Fruit fly (Drosophila melanogaster): ENCODE data around the gene CG7968.

CG7968 gene

dm6 chr2L:13820948-13821347 lies 28.3 kb upstream of the CG7968 start, which contains the start of gene b:
b (plus strand) TSS chr2L:13821248.
- TF ChIP-seq rn (GFP tag; IDR thresholded peaks at IDR 0.05) (no peak), fd96Ca (GFP tag; IDR thresholded peaks at IDR 0.05) (no peak), D1 (tag; optimal IDR thresholded peaks at IDR 0.05) (no peak), CG10348 (GFP tag; IDR thresholded peaks at IDR 0.05) (no peak), CG32121 (GFP tag; IDR thresholded peaks at IDR 0.05) (no peak), CG8159 (tag; optimal IDR thresholded peaks at IDR 0.05) (no peak), Snoo (tag; optimal IDR thresholded peaks at IDR 0.05) (no peak), CG8301 (tag; optimal IDR thresholded peaks at IDR 0.05) (no peak), gl (tag; optimal IDR thresholded peaks at IDR 0.05) (no peak), CG13204 (GFP tag; optimal IDR thresholded peaks at IDR 0.05) (no peak), CG17806 (tag; optimal IDR thresholded peaks at IDR 0.05) (no peak), CG34367 (tag; optimal IDR thresholded peaks at IDR 0.05) (no peak)

dm6 chr2L:13827557-13827956 lies 21.6 kb upstream of the CG7968 start, which contains the start of gene PolG1:
PolG1 (minus strand) TSS chr2L:13827772.
- no peak for TF ChIP-seq CG32121 (GFP tag; IDR thresholded peaks at IDR 0.05)
- TF ChIP-seq CG4496 (GFP tag; IDR thresholded peaks at IDR 0.05), result no peak
- TF ChIP-seq CG8159 (tag; optimal IDR thresholded peaks at IDR 0.05), result no peak
- TF ChIP-seq CG15710 (tag; optimal IDR thresholded peaks at IDR 0.05), result no peak
- TF ChIP-seq CG13204 (GFP tag; optimal IDR thresholded peaks at IDR 0.05), result no peak
- TF ChIP-seq Pif1B (GFP tag; optimal IDR thresholded peaks at IDR 0.05), result no peak
- TF ChIP-seq Pif1A (GFP tag; optimal IDR thresholded peaks at IDR 0.05), result no peak

dm6 chr2L:13829540-13829939 lies 19.7 kb upstream of the CG7968 start, which contains the start of the genes Arpc1 and Orc5:
Arpc1 (minus strand) TSS chr2L:13829741.
Orc5 (plus strand) TSS chr2L:13829837.
- TF ChIP-seq Ets98B (GFP tag; IDR thresholded peaks at IDR 0.05) (no peak), CG13204 (GFP tag; optimal IDR thresholded peaks at IDR 0.05) (no peak), fd96Ca (GFP tag; IDR thresholded peaks at IDR 0.05) (no peak), gl (tag; optimal IDR thresholded peaks at IDR 0.05) (no peak), Pif1A (GFP tag; optimal IDR thresholded peaks at IDR 0.05) (no peak), CG9948 (tag; optimal IDR thresholded peaks at IDR 0.05) (no peak), rn (GFP tag; IDR thresholded peaks at IDR 0.05) (no peak), CG14655 (GFP tag; optimal IDR thresholded peaks at IDR 0.05) (no peak), CG15710 (tag; optimal IDR thresholded peaks at IDR 0.05) (no peak), CG4496 (GFP tag; IDR thresholded peaks at IDR 0.05) (no peak), CG32121 (GFP tag; IDR thresholded peaks at IDR 0.05) (no peak), CG34367 (tag; optimal IDR thresholded peaks at IDR 0.05) (no peak), CG8159 (tag; optimal IDR thresholded peaks at IDR 0.05) (no peak)

DNA sequence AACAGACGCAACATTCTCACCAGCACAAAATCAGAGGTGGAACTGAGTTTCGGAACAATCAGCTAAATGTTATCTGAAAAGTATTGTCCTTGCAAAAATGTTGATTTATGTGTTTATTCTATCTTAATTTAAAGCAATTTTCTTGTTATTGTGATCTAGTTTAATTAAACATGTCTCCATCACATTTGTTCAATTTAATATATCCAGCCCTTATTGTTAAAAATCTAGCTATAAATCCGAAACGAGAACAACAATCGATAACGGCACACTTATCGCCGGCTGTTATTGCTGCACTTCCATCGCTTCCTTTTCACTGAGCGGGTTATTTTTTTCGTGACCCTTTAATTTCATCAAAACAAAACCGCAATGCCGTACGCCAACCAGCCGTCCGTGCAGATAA lies 16.1 kb upstream of the CG7968 start, which contains the start of the genes GatC, PolG2 and Polr2C:
TSS of gene GatC (minus strand) at position 48 of the 400 bp plus-strand sequence.
TSS of gene PolG2 (minus strand) at position 48 of the 400 bp plus-strand sequence.
TSS of gene Polr2C (plus strand) at position 280 of the 400 bp plus-strand sequence.
- TF ChIP-seq CG13204 (GFP tag; optimal IDR thresholded peaks at IDR 0.05) (no peak), CG15710 (tag; optimal IDR thresholded peaks at IDR 0.05) (peak; percentile 2)

DNA sequence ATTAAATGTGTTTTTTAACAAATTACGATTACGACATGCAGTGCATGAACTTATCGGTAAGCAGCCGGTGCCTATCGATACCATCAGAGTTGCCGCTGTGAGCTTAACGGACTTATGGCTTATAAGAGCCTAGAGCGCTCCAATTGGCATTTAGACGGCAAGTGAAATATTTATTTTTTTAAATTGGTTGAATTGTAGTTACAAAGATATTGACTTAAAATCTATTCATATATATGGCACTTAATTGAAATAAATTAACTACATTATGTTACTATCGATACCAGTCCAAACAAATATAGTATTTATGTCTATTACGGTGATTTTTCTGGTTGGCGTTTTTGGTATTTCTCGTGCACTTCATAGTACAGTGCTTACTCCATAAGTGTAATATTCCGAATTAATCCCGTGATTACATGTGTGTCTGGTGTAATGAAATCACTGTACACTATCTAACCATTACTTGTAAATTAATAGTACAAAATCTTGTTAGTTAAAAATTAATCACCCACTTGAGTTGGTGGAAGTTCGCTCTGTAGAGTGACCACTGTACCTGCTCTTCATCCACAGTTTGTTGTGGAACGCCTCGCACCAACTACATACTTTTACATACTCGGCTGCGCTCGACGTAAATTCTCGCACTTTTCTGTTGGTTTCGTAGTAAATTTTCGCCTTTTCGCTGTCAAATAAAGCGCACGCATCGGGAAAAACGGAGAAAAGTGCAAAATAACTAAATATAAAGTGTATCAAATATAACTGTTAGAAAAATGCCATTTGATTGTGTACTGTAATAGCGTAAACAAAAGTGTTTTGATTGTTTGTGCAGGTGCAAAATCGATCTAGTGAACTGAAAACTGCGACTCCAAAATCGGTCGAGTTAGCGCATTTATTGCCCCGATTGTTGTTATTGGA lies 13.9 kb upstream of the CG7968 start, which contains the start of the genes mRpS23 and CenG1A:
TSS of gene mRpS23 (minus strand) at position 71 of the 909 bp plus-strand sequence.
TSS of gene CenG1A (plus strand) at position 563 of the 909 bp plus-strand sequence.
- TF ChIP-seq CG13204 (GFP tag; optimal IDR thresholded peaks at IDR 0.05) (no peak), Pif1B (GFP tag; optimal IDR thresholded peaks at IDR 0.05) (peak; percentile 100), gl (tag; optimal IDR thresholded peaks at IDR 0.05) (peak; percentile 100), Snoo (tag; optimal IDR thresholded peaks at IDR 0.05) (peak; percentile 100), CG14655 (GFP tag; optimal IDR thresholded peaks at IDR 0.05) (peak; percentile 100), CG8159 (tag; optimal IDR thresholded peaks at IDR 0.05) (peak; percentile 100), Pif1A (GFP tag; optimal IDR thresholded peaks at IDR 0.05) (peak; percentile 100), Ets98B (GFP tag; IDR thresholded peaks at IDR 0.05) (peak; percentile 100), CG34367 (tag; optimal IDR thresholded peaks at IDR 0.05) (peak; percentile 100), CG4496 (GFP tag; IDR thresholded peaks at IDR 0.05) (peak; percentile 100), EcR (GFP tag; optimal IDR thresholded peaks at IDR 0.05) (peak; percentile 67), D1 (tag; optimal IDR thresholded peaks at IDR 0.05) (no peak), CG10348 (GFP tag; IDR thresholded peaks at IDR 0.05) (peak; percentile 99), CG9948 (tag; optimal IDR thresholded peaks at IDR 0.05) (peak; percentile 100), CG17806 (tag; optimal IDR thresholded peaks at IDR 0.05) (peak; percentile 100), fd96Ca (GFP tag; IDR thresholded peaks at IDR 0.05) (peak; percentile 100), CG8301 (tag; optimal IDR thresholded peaks at IDR 0.05) (peak; percentile 100), CG32121 (GFP tag; IDR thresholded peaks at IDR 0.05) (peak; percentile 100), CG12605 (GFP tag; IDR thresholded peaks at IDR 0.05) (peak; percentile 100), rn (GFP tag; IDR thresholded peaks at IDR 0.05) (peak; percentile 100), CG15710 (tag; optimal IDR thresholded peaks at IDR 0.05) (peak; percentile 100)

DNA sequence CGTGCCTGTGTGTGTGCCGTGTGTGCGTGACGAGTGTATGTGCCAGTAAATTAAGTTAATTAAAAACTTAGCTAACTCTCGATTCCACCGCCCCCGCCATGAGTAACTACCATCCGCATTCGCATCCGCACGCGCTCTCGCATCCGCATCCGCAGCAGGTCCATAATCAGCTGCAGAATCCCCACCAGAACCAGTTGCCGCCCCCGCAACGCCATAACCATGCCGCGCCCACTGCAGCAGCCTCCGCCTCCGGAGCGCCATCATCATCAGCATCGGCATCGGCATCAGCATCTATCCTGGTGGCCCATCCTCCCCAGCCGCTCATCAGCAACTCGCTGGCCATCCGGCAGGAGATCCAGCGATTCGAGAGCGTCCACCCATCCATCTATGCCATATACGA lies 13.2 kb upstream of the CG7968 start:
- TF ChIP-seq CG17806 (tag; optimal IDR thresholded peaks at IDR 0.05) (no peak), CG4496 (GFP tag; IDR thresholded peaks at IDR 0.05) (no peak), Snoo (tag; optimal IDR thresholded peaks at IDR 0.05) (no peak)

Data from whole organism, pupa.